Worm (Caenorhabditis elegans) whole organism, young adult: Measurements from ENCODE around the gene T02C5.1.

Experiments
- D2030.7 ChIP-seq: fragments of 200-800 bp; sonication (Bioruptor generic); IDR thresholded peaks from 2 replicates; pipeline ENCODE4 v1.3.6; 2022; ENCODE audit warnings: missing genetic modification reagents, missing genetic modification characterization, missing compliant biosample characterization
- F10E7.11 ChIP-seq: sonication (generic microtip); optimal IDR thresholded peaks from 2 replicates; lab custom pipeline; 2017; ENCODE audit warnings: mild to moderate bottlenecking, missing genetic modification characterization, moderate library complexity, missing compliant biosample characterization
- T07F8.4 ChIP-seq: sonication (generic microtip); optimal IDR thresholded peaks from 2 replicates; lab custom pipeline; 2016; ENCODE audit warnings: mild to moderate bottlenecking, missing genetic modification characterization, moderate library complexity, missing compliant biosample characterization
- ZK185.1 ChIP-seq: sonication (generic microtip); optimal IDR thresholded peaks from 2 replicates; lab custom pipeline; 2016; ENCODE audit warnings: mild to moderate bottlenecking, missing genetic modification characterization, missing compliant biosample characterization; ENCODE audit not compliant: poor library complexity, severe bottlenecking
- ccch-3 ChIP-seq: fragments of 200-800 bp; sonication (Bioruptor generic); optimal IDR thresholded peaks from 2 replicates; lab custom pipeline; 2018; ENCODE audit warnings: mild to moderate bottlenecking, missing genetic modification characterization, missing compliant biosample characterization
- dpl-1 ChIP-seq: fragments of 150-350 bp; optimal IDR thresholded peaks from 2 replicates; lab custom pipeline; 2014; ENCODE audit warnings: missing biosample characterization, missing genetic modification reagents, missing genetic modification characterization
- him-1 ChIP-seq: sonication (generic microtip); optimal IDR thresholded peaks from 2 replicates; lab custom pipeline; 2016; ENCODE audit warnings: missing genotype, missing genetic modification reagents, missing genetic modification characterization, missing compliant biosample characterization
- hlh-12 ChIP-seq: sonication (generic microtip); optimal IDR thresholded peaks from 2 replicates; lab custom pipeline; 2016; ENCODE audit warnings: missing genetic modification characterization, missing compliant biosample characterization
- hlh-26 ChIP-seq: fragments of 200-800 bp; sonication (Bioruptor generic); conservative IDR thresholded peaks from 2 replicates; pipeline ENCODE4 v1.3.6; 2022; ENCODE audit warnings: missing genetic modification reagents, missing genetic modification characterization, missing compliant biosample characterization
- nfya-1 ChIP-seq: sonication (generic microtip); optimal IDR thresholded peaks from 2 replicates; lab custom pipeline; 2017; ENCODE audit warnings: antibody characterized with exemption, missing compliant biosample characterization, missing genetic modification characterization, borderline replicate concordance; ENCODE audit not compliant: insufficient read depth
- nhr-179 ChIP-seq: sonication (generic microtip); optimal IDR thresholded peaks from 2 replicates; lab custom pipeline; 2016; ENCODE audit warnings: mild to moderate bottlenecking, missing genetic modification characterization, missing compliant biosample characterization
- unc-62 ChIP-seq: fragments of 150-350 bp; optimal IDR thresholded peaks from 2 replicates; lab custom pipeline; 2014; ENCODE audit warnings: missing biosample characterization, missing genetic modification reagents, missing genetic modification characterization
- ztf-3 ChIP-seq: fragments of 200-800 bp; sonication (Bioruptor generic); optimal IDR thresholded peaks from 2 replicates; lab custom pipeline; 2018; ENCODE audit warnings: mild to moderate bottlenecking, missing genetic modification characterization, missing compliant biosample characterization

- TF ChIP-seq him-1 (tag; lab: Kevin White, UChicago) (no peak), ZK185.1 (no peak), nhr-179 (tag; lab: Kevin White, UChicago) (no peak), nfya-1 (tag; lab: Kevin White, UChicago) (no peak), F10E7.11 (tag; lab: Kevin White, UChicago) (no peak), D2030.7 (GFP tag; lab: Robert Waterston, UW) (no peak), ztf-3 (no peak), hlh-26 (GFP tag; lab: Robert Waterston, UW) (no peak), T07F8.4 (tag; lab: Kevin White, UChicago) (no peak), hlh-12 (no peak), ccch-3 (GFP tag; lab: Kevin White, UChicago) (no peak), unc-62 (GFP tag; lab: Kevin White, UChicago) (no peak), dpl-1 (GFP tag; lab: Kevin White, UChicago) (no peak)
These were observed 1.8 kb downstream of the T02C5.1 start for ce11 chrX:2696563-2696962.
